Fruit fly (Drosophila melanogaster) whole organism, prepupa: ENCODE measurements around the gene CG43155.

Experiments used
- Blimp-1 ChIP-seq: fragments of 200-800 bp; sonication (Bioruptor generic); optimal IDR thresholded peaks from 3 replicates; lab custom pipeline; 2017; ENCODE audit warnings: missing biosample characterization, missing genetic modification characterization, mild to moderate bottlenecking, moderate library complexity, missing genetic modification reagents
- acj6 ChIP-seq: fragments of 200-800 bp; sonication (Bioruptor generic); optimal IDR thresholded peaks from 3 replicates; lab custom pipeline; 2016; ENCODE audit warnings: missing biosample characterization, missing genetic modification characterization

DNA sequence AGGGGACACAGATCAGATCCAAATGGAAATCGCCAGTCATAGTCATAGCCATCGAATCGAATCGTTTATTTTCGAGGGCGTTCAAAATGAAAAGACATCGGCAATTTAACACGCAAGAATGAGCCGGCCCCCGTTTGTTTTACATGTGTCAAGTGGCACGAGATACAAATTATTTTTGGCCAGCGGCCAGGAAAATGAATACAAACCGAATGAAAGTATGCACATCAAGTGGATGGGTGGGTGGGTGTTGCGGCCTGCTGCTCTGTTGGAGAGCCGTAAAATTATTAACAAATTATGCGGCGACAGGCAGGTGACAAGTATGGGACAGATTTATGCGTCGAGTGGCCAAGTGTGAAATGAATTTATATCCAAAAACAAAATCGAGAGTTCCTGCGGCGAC lies 4.5 kb downstream of the CG43155 start:
- TF ChIP-seq acj6 (GFP tag; lab: Kevin White, UChicago) (no peak), Blimp-1 (GFP tag; lab: Kevin White, UChicago) (no peak)
